Worm (Caenorhabditis elegans): Measurements from ENCODE around the gene nos-3.

ce11 chrII:9797664-9798063 lies 51.5 kb downstream of the nos-3 start, which contains the start of gene cyp-13A4:
- TF ChIP-seq tbx-2 (tag; optimal IDR thresholded peaks at IDR 0.05) (no peak), hlh-8 (tag; optimal IDR thresholded peaks at IDR 0.05) (no peak), ceh-30 (tag; optimal IDR thresholded peaks at IDR 0.05) (no peak), pha-4 (tag; optimal IDR thresholded peaks at IDR 0.05) (no peak), hlh-30 (tag; optimal IDR thresholded peaks at IDR 0.05; ENCODE audit: insufficient read depth) (no peak), odd-2 (tag; optimal IDR thresholded peaks at IDR 0.05) (no peak), elt-2 (tag; optimal IDR thresholded peaks at IDR 0.05) (no peak), fkh-10 (GFP tag; optimal IDR thresholded peaks at IDR 0.05) (no peak), ama-1 (optimal IDR thresholded peaks at IDR 0.05) (no peak), pag-3 (tag; optimal IDR thresholded peaks at IDR 0.05; ENCODE audit: borderline replicate concordance) (no peak)
